Fruit fly (Drosophila melanogaster) whole organism, prepupa: ENCODE results near the gene Sam-S.
A peak's percentile ranks its signal among the peaks of the same experiment; 100 is the strongest.

Experiments
- Blimp-1 ChIP-seq: fragments of 200-800 bp; sonication (Bioruptor generic); optimal IDR thresholded peaks from 3 replicates; lab custom pipeline; 2017; ENCODE audit warnings: missing biosample characterization, missing genetic modification characterization, mild to moderate bottlenecking, moderate library complexity, missing genetic modification reagents
- CG10631 ChIP-seq: fragments of 200-800 bp; sonication (Bioruptor generic); optimal IDR thresholded peaks from 2 replicates; lab custom pipeline; 2016; ENCODE audit warnings: missing biosample characterization, missing genetic modification characterization
- CG11294 ChIP-seq: fragments of 200-800 bp; sonication (Bioruptor generic); IDR thresholded peaks from 2 replicates; pipeline ENCODE4 v1.3.6; 2022; ENCODE audit warnings: missing biosample characterization, missing genetic modification characterization
- CG11902 ChIP-seq: fragments of 200-800 bp; sonication (Bioruptor generic); optimal IDR thresholded peaks from 3 replicates; lab custom pipeline; 2016; ENCODE audit warnings: missing biosample characterization, missing genetic modification characterization
- CG1621 ChIP-seq: fragments of 200-800 bp; sonication (Bioruptor generic); optimal IDR thresholded peaks from 3 replicates; lab custom pipeline; 2018; ENCODE audit warnings: missing biosample characterization, mild to moderate bottlenecking, missing genetic modification characterization
- CG3032 ChIP-seq: fragments of 200-800 bp; optimal IDR thresholded peaks from 2 replicates; lab custom pipeline; 2019; ENCODE audit warnings: missing biosample characterization, mild to moderate bottlenecking, missing genetic modification characterization, moderate library complexity
- CG31627 ChIP-seq: fragments of 200-800 bp; sonication (Bioruptor generic); optimal IDR thresholded peaks from 3 replicates; lab custom pipeline; 2016; ENCODE audit warnings: missing biosample characterization, missing genetic modification characterization
- CG3919 ChIP-seq: fragments of 200-800 bp; sonication (Bioruptor generic); optimal IDR thresholded peaks from 3 replicates; lab custom pipeline; 2016; ENCODE audit warnings: missing biosample characterization, missing genetic modification characterization
- CG4318 ChIP-seq: fragments of 200-800 bp; sonication (Bioruptor generic); optimal IDR thresholded peaks from 3 replicates; lab custom pipeline; 2017; ENCODE audit warnings: missing biosample characterization, mild to moderate bottlenecking, missing genetic modification characterization
- CG6163 ChIP-seq: fragments of 200-800 bp; sonication (Bioruptor generic); IDR thresholded peaks from 3 replicates; pipeline ENCODE4 v1.3.6; 2022; ENCODE audit warnings: missing biosample characterization, missing genetic modification characterization
- CG6276 ChIP-seq: fragments of 200-800 bp; sonication (Bioruptor generic); optimal IDR thresholded peaks from 2 replicates; lab custom pipeline; 2017; ENCODE audit warnings: missing biosample characterization, mild to moderate bottlenecking, missing genetic modification characterization
- CG6792 ChIP-seq: fragments of 200-800 bp; sonication (Bioruptor generic); optimal IDR thresholded peaks from 3 replicates; lab custom pipeline; 2016; ENCODE audit warnings: missing biosample characterization, missing genetic modification characterization
- CG6808 ChIP-seq: fragments of 200-800 bp; sonication (Bioruptor generic); optimal IDR thresholded peaks from 3 replicates; lab custom pipeline; 2017; ENCODE audit warnings: missing biosample characterization, missing genetic modification characterization, mild to moderate bottlenecking, moderate library complexity, missing genetic modification reagents
- CG6854 ChIP-seq: fragments of 200-800 bp; sonication (Bioruptor generic); optimal IDR thresholded peaks from 2 replicates; lab custom pipeline; 2017; ENCODE audit warnings: missing biosample characterization, mild to moderate bottlenecking, missing genetic modification characterization
- CG7368 ChIP-seq: fragments of 200-800 bp; sonication (Bioruptor generic); optimal IDR thresholded peaks from 3 replicates; lab custom pipeline; 2016; ENCODE audit warnings: missing biosample characterization, missing genetic modification characterization
- CG8319 ChIP-seq: fragments of 200-800 bp; sonication (Bioruptor generic); optimal IDR thresholded peaks from 3 replicates; lab custom pipeline; 2016; ENCODE audit warnings: missing biosample characterization, missing genetic modification characterization
- CG8632 ChIP-seq: fragments of 200-800 bp; sonication (Bioruptor generic); optimal IDR thresholded peaks from 3 replicates; lab custom pipeline; 2016; ENCODE audit warnings: missing biosample characterization, missing genetic modification characterization
- Eip75B ChIP-seq: fragments of 200-800 bp; sonication (Bioruptor generic); optimal IDR thresholded peaks from 3 replicates; lab custom pipeline; 2016; ENCODE audit warnings: missing biosample characterization, missing genetic modification characterization
- Eip78C ChIP-seq: fragments of 200-800 bp; sonication (Bioruptor generic); peaks from one replicate; lab custom pipeline; 2016; ENCODE audit warnings: missing biosample characterization, missing genetic modification characterization
- Eip93F ChIP-seq: fragments of 200-800 bp; sonication (Bioruptor generic); optimal IDR thresholded peaks from 2 replicates; lab custom pipeline; 2016; ENCODE audit warnings: missing biosample characterization, mild to moderate bottlenecking, missing genetic modification characterization
- Ets21C ChIP-seq: fragments of 200-800 bp; sonication (Bioruptor generic); optimal IDR thresholded peaks from 3 replicates; lab custom pipeline; 2016; ENCODE audit warnings: missing biosample characterization, missing genetic modification characterization
- Ets96B ChIP-seq: fragments of 200-800 bp; optimal IDR thresholded peaks from 2 replicates; lab custom pipeline; 2019; ENCODE audit warnings: missing biosample characterization, mild to moderate bottlenecking, missing genetic modification characterization, moderate library complexity
- Gug ChIP-seq: fragments of 200-800 bp; sonication (Bioruptor generic); IDR thresholded peaks from 2 replicates; pipeline ENCODE4 v1.3.6; 2022; ENCODE audit warnings: missing biosample characterization, missing genetic modification characterization
- Hr38 ChIP-seq: sonication (Bioruptor generic); optimal IDR thresholded peaks from 2 replicates; lab custom pipeline; 2016; ENCODE audit warnings: missing biosample characterization, missing genetic modification characterization
- Hr39 ChIP-seq: fragments of 200-800 bp; sonication (Bioruptor generic); optimal IDR thresholded peaks from 2 replicates; lab custom pipeline; 2016; ENCODE audit warnings: missing biosample characterization, missing genetic modification characterization
- Hr4 ChIP-seq: fragments of 200-800 bp; sonication (Bioruptor generic); optimal IDR thresholded peaks from 3 replicates; lab custom pipeline; 2016; ENCODE audit warnings: missing biosample characterization, missing genetic modification characterization
- Lpt ChIP-seq: fragments of 200-800 bp; sonication (Bioruptor generic); optimal IDR thresholded peaks from 3 replicates; lab custom pipeline; 2016; ENCODE audit warnings: missing biosample characterization, missing genetic modification characterization
- Met ChIP-seq: fragments of 200-800 bp; sonication (Bioruptor generic); optimal IDR thresholded peaks from 3 replicates; lab custom pipeline; 2016; ENCODE audit warnings: missing biosample characterization, missing genetic modification characterization
- Smox ChIP-seq: fragments of 200-800 bp; sonication (Bioruptor generic); optimal IDR thresholded peaks from 3 replicates; lab custom pipeline; 2016; ENCODE audit warnings: missing biosample characterization, missing genetic modification characterization
- Sox102F ChIP-seq: fragments of 200-800 bp; sonication (Bioruptor generic); optimal IDR thresholded peaks from 2 replicates; lab custom pipeline; 2016; ENCODE audit warnings: missing biosample characterization, mild to moderate bottlenecking, missing genetic modification characterization
- Sox14 ChIP-seq: fragments of 200-800 bp; sonication (Bioruptor generic); optimal IDR thresholded peaks from 3 replicates; lab custom pipeline; 2016; ENCODE audit warnings: missing biosample characterization, missing genetic modification characterization
- Sox15 ChIP-seq: fragments of 200-800 bp; sonication (Bioruptor generic); optimal IDR thresholded peaks from 3 replicates; lab custom pipeline; 2016; ENCODE audit warnings: missing biosample characterization, missing genetic modification characterization
- achi ChIP-seq: fragments of 200-800 bp; sonication (Bioruptor generic); optimal IDR thresholded peaks from 3 replicates; lab custom pipeline; 2016; ENCODE audit warnings: missing biosample characterization, missing genetic modification characterization
- acj6 ChIP-seq: fragments of 200-800 bp; sonication (Bioruptor generic); optimal IDR thresholded peaks from 3 replicates; lab custom pipeline; 2016; ENCODE audit warnings: missing biosample characterization, missing genetic modification characterization
- cyc ChIP-seq: fragments of 200-800 bp; sonication (Bioruptor generic); optimal IDR thresholded peaks from 3 replicates; lab custom pipeline; 2016; ENCODE audit warnings: missing biosample characterization, missing genetic modification characterization
- dac ChIP-seq: fragments of 200-800 bp; sonication (Bioruptor generic); optimal IDR thresholded peaks from 2 replicates; lab custom pipeline; 2017; ENCODE audit warnings: missing biosample characterization, mild to moderate bottlenecking, missing genetic modification characterization
- dsx ChIP-seq: fragments of 200-800 bp; optimal IDR thresholded peaks from 3 replicates; lab custom pipeline; 2019; ENCODE audit warnings: missing biosample characterization, mild to moderate bottlenecking, missing genetic modification characterization, moderate library complexity; ENCODE audit not compliant: poor library complexity, severe bottlenecking
- eg ChIP-seq: fragments of 200-800 bp; sonication (Bioruptor generic); IDR thresholded peaks from 3 replicates; pipeline ENCODE4 v1.3.6; 2022; ENCODE audit warnings: missing biosample characterization, missing genetic modification characterization
- esn ChIP-seq: fragments of 200-800 bp; sonication (Bioruptor generic); optimal IDR thresholded peaks from 2 replicates; lab custom pipeline; 2016; ENCODE audit warnings: missing biosample characterization, mild to moderate bottlenecking, missing genetic modification characterization, moderate library complexity
- fd59A ChIP-seq: fragments of 200-800 bp; sonication (Bioruptor generic); optimal IDR thresholded peaks from 2 replicates; lab custom pipeline; 2017; ENCODE audit warnings: missing biosample characterization, mild to moderate bottlenecking, missing genetic modification characterization, missing genetic modification reagents
- fkh ChIP-seq: fragments of 200-800 bp; sonication (Bioruptor generic); optimal IDR thresholded peaks from 3 replicates; lab custom pipeline; 2017; ENCODE audit warnings: missing biosample characterization, mild to moderate bottlenecking, missing genetic modification characterization, moderate library complexity
- lz ChIP-seq: fragments of 200-800 bp; sonication (Bioruptor generic); optimal IDR thresholded peaks from 3 replicates; lab custom pipeline; 2016; ENCODE audit warnings: missing biosample characterization, missing genetic modification characterization
- net ChIP-seq: fragments of 200-800 bp; sonication (Bioruptor generic); optimal IDR thresholded peaks from 3 replicates; lab custom pipeline; 2016; ENCODE audit warnings: missing biosample characterization, missing genetic modification characterization
- pdm3 ChIP-seq: fragments of 200-800 bp; sonication (Bioruptor generic); optimal IDR thresholded peaks from 3 replicates; lab custom pipeline; 2016; ENCODE audit warnings: missing biosample characterization, missing genetic modification characterization
- salr ChIP-seq, 2 experiments: fragments of 200-800 bp; sonication (Bioruptor generic); optimal IDR thresholded peaks; 3 replicates each; lab custom pipeline; 2016 to 2018; ENCODE audit warnings: missing biosample characterization in 2 of 2, missing genetic modification characterization in 2 of 2, mild to moderate bottlenecking in 1 of 2
- spab ChIP-seq: fragments of 200-800 bp; sonication (Bioruptor generic); optimal IDR thresholded peaks from 2 replicates; lab custom pipeline; 2017; ENCODE audit warnings: missing biosample characterization, mild to moderate bottlenecking, missing genetic modification characterization, missing genetic modification reagents
- ss ChIP-seq, 2 experiments: fragments of 200-800 bp; sonication (Bioruptor generic); optimal IDR thresholded peaks; 2 replicates in 1 of 2; 3 replicates in 1 of 2; lab custom pipeline; 2017 to 2018; ENCODE audit warnings: mild to moderate bottlenecking in 2 of 2, missing biosample characterization in 2 of 2, missing genetic modification characterization in 2 of 2, moderate library complexity in 1 of 2
- topi ChIP-seq: fragments of 200-800 bp; sonication (Bioruptor generic); optimal IDR thresholded peaks from 3 replicates; lab custom pipeline; 2016; ENCODE audit warnings: missing biosample characterization, missing genetic modification characterization

The Sam-S gene

DNA sequence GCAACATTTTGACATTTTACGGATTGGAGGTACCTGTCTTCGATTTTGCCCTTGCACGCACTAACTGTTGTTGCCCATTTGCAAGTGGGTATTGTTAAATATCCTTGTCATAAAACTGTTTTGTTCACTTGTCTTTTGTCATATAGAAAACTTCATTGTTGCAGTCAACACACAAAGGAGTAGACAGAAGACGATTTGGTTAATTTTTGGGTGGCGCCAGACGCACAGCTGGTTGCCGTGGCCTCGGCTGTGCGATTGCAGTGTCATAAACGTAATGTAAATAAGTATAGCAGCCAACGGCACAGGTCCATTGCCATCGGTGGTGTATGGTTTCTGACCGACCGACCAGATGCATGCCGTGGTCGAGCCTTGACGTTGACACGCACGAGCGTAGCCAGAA, 15.4 kb upstream of the Sam-S start:
- TF ChIP-seq cyc (GFP tag; lab: Kevin White, UChicago) (no peak), Gug (no peak), Met (GFP tag; lab: Kevin White, UChicago) (no peak), dsx (GFP tag; lab: Kevin White, UChicago) (no peak), Smox (GFP tag; lab: Kevin White, UChicago) (no peak), topi (GFP tag; lab: Kevin White, UChicago) (no peak), fd59A (GFP tag; lab: Kevin White, UChicago) (no peak), Ets96B (tag; lab: Kevin White, UChicago) (no peak), CG10631 (GFP tag; lab: Kevin White, UChicago) (no peak), achi (GFP tag; lab: Kevin White, UChicago) (no peak), net (GFP tag; lab: Kevin White, UChicago) (no peak)

DNA sequence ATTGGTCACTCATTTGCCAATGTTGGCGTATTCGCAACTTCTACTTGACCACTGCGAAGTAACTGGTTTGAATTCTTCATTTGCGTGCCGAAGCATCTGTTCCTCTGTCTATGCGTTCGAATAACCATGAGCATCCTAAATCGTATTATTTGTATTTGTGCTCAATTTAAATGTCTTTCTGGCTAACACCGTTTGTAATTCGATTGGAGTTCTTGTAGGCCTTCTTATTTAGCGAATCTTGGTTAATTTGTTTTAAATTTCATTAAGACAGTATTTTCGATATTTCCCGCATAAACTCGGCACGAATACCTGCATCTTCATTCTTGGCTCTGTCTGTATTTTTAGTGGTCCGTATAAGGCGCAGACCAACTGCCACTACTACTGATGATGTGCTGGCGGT, 14.9 kb upstream of the Sam-S start:
- peak; percentile 71 for TF ChIP-seq Blimp-1 (GFP tag; lab: Kevin White, UChicago)
- TF ChIP-seq CG3919 (GFP tag; lab: Kevin White, UChicago): peak; percentile 83
- no peak for TF ChIP-seq Hr39
- TF ChIP-seq esn (GFP tag; lab: Kevin White, UChicago): peak; percentile 83
- peak; percentile 42 for TF ChIP-seq Hr4
- peak; percentile 91 for TF ChIP-seq dsx (GFP tag; lab: Kevin White, UChicago)
- TF ChIP-seq Eip78C: peak; percentile 95
- TF ChIP-seq CG4318 (GFP tag; lab: Kevin White, UChicago): peak; percentile 13
- no peak for TF ChIP-seq Sox102F (GFP tag; lab: Kevin White, UChicago)
- peak; percentile 81 for TF ChIP-seq fd59A (GFP tag; lab: Kevin White, UChicago)
- TF ChIP-seq Ets21C (GFP tag; lab: Kevin White, UChicago): peak; percentile 62
- no peak for TF ChIP-seq Smox (GFP tag; lab: Kevin White, UChicago)
- TF ChIP-seq Gug: no peak
- TF ChIP-seq topi (GFP tag; lab: Kevin White, UChicago): peak; percentile 79
- peak; percentile 39 for TF ChIP-seq dac (GFP tag; lab: Kevin White, UChicago)
- TF ChIP-seq Sox15 (GFP tag; lab: Kevin White, UChicago): peak; percentile 3
- no peak for TF ChIP-seq Hr38 (GFP tag; lab: Kevin White, UChicago)
- no peak for TF ChIP-seq CG11902 (GFP tag; lab: Kevin White, UChicago)
- peak; percentile 81 for TF ChIP-seq Sox14 (GFP tag; lab: Kevin White, UChicago)
- peak; percentile 75 for TF ChIP-seq CG7368 (GFP tag; lab: Kevin White, UChicago)
- TF ChIP-seq CG11294 (GFP tag; lab: Robert Waterston, UW): no peak
- TF ChIP-seq CG8319: no peak
- TF ChIP-seq Lpt (GFP tag; lab: Kevin White, UChicago): peak; percentile 73
- peak; percentile 81 for TF ChIP-seq CG10631 (GFP tag; lab: Kevin White, UChicago)
- peak; percentile 87 for TF ChIP-seq Ets96B (tag; lab: Kevin White, UChicago)
- TF ChIP-seq Eip75B: peak; percentile 83
- TF ChIP-seq lz (GFP tag; lab: Kevin White, UChicago): peak; percentile 75
- peak; percentile 71 for TF ChIP-seq CG8632 (GFP tag; lab: Kevin White, UChicago)
- peak; percentile 76 for TF ChIP-seq acj6 (GFP tag; lab: Kevin White, UChicago)
- no peak for TF ChIP-seq CG6276 (GFP tag; lab: Kevin White, UChicago)
- TF ChIP-seq CG6163 (GFP tag; lab: Robert Waterston, UW): peak; percentile 87; the same call in 2 of the 3 replicates
- TF ChIP-seq CG6808 (GFP tag; lab: Kevin White, UChicago): peak; percentile 88
- peak; percentile 72 for TF ChIP-seq CG31627 (GFP tag; lab: Kevin White, UChicago)
- peak; percentile 84 for TF ChIP-seq CG1621 (tag; lab: Kevin White, UChicago)
- TF ChIP-seq spab: no peak
- peak; percentile 70 for TF ChIP-seq pdm3 (GFP tag; lab: Kevin White, UChicago)
- peak; percentile 75 for TF ChIP-seq CG6792
- TF ChIP-seq eg: no peak
- peak; percentile 84 for TF ChIP-seq CG6854 (GFP tag; lab: Kevin White, UChicago)
- TF ChIP-seq fkh (GFP tag; lab: Kevin White, UChicago): no peak
- peak; percentile 90 to 98 for TF ChIP-seq ss (GFP tag; optimal IDR thresholded peaks at IDR 0.05; lab: Kevin White, UChicago)
- peak; percentile 80 for TF ChIP-seq Met (GFP tag; lab: Kevin White, UChicago)
- peak; percentile 89 for TF ChIP-seq CG3032 (tag; lab: Kevin White, UChicago)
- TF ChIP-seq Eip93F (GFP tag; lab: Kevin White, UChicago): peak; percentile 72
- TF ChIP-seq cyc (GFP tag; lab: Kevin White, UChicago): peak; percentile 59
- TF ChIP-seq salr (GFP tag; optimal IDR thresholded peaks at IDR 0.05; lab: Kevin White, UChicago): peak in 1 of 2 experiments; percentile 63
